Fruit fly (Drosophila melanogaster): Measurements from ENCODE around the gene CG34043.

dm6 chr2L:10276436-10276835 is 4.2 kb downstream of the CG34043 start:
- no peak for TF ChIP-seq br (GFP tag; optimal IDR thresholded peaks at IDR 0.05)
- TF ChIP-seq rgr (GFP tag; optimal IDR thresholded peaks at IDR 0.05): no peak
- TF ChIP-seq lola (GFP tag; optimal IDR thresholded peaks at IDR 0.05): no peak
- no peak for TF ChIP-seq Rel (GFP tag; optimal IDR thresholded peaks at IDR 0.05)
- TF ChIP-seq Rel (tag; optimal IDR thresholded peaks at IDR 0.05): no peak
- no peak for TF ChIP-seq sv (GFP tag; optimal IDR thresholded peaks at IDR 0.05)
- TF ChIP-seq Abd-B (GFP tag; optimal IDR thresholded peaks at IDR 0.05): no peak
- no peak for TF ChIP-seq woc (GFP tag; optimal IDR thresholded peaks at IDR 0.05)
